Fruit fly (Drosophila melanogaster) whole organism, prepupa: ENCODE data around the gene CG32373.

ENCODE experiments used
- Blimp-1 ChIP-seq: fragments of 200-800 bp; sonication (Bioruptor generic); optimal IDR thresholded peaks from 3 replicates; lab custom pipeline; 2017; ENCODE audit warnings: missing biosample characterization, missing genetic modification characterization, mild to moderate bottlenecking, moderate library complexity, missing genetic modification reagents
- CG10669 ChIP-seq: fragments of 200-800 bp; sonication (Bioruptor generic); optimal IDR thresholded peaks from 3 replicates; lab custom pipeline; 2018; ENCODE audit warnings: missing biosample characterization, mild to moderate bottlenecking, missing genetic modification characterization, moderate library complexity
- CG3032 ChIP-seq: fragments of 200-800 bp; optimal IDR thresholded peaks from 2 replicates; lab custom pipeline; 2019; ENCODE audit warnings: missing biosample characterization, mild to moderate bottlenecking, missing genetic modification characterization, moderate library complexity
- CG34406 ChIP-seq: fragments of 200-800 bp; sonication (Bioruptor generic); optimal IDR thresholded peaks from 3 replicates; lab custom pipeline; 2016; ENCODE audit warnings: missing biosample characterization, missing genetic modification characterization
- Hr39 ChIP-seq: fragments of 200-800 bp; sonication (Bioruptor generic); optimal IDR thresholded peaks from 2 replicates; lab custom pipeline; 2016; ENCODE audit warnings: missing biosample characterization, missing genetic modification characterization
- Lpt ChIP-seq: fragments of 200-800 bp; sonication (Bioruptor generic); optimal IDR thresholded peaks from 3 replicates; lab custom pipeline; 2016; ENCODE audit warnings: missing biosample characterization, missing genetic modification characterization
- acj6 ChIP-seq: fragments of 200-800 bp; sonication (Bioruptor generic); optimal IDR thresholded peaks from 3 replicates; lab custom pipeline; 2016; ENCODE audit warnings: missing biosample characterization, missing genetic modification characterization
- dsx ChIP-seq: fragments of 200-800 bp; optimal IDR thresholded peaks from 3 replicates; lab custom pipeline; 2019; ENCODE audit warnings: missing biosample characterization, mild to moderate bottlenecking, missing genetic modification characterization, moderate library complexity; ENCODE audit not compliant: poor library complexity, severe bottlenecking
- eg ChIP-seq: fragments of 200-800 bp; sonication (Bioruptor generic); IDR thresholded peaks from 3 replicates; pipeline ENCODE4 v1.3.6; 2022; ENCODE audit warnings: missing biosample characterization, missing genetic modification characterization
- esn ChIP-seq: fragments of 200-800 bp; sonication (Bioruptor generic); optimal IDR thresholded peaks from 2 replicates; lab custom pipeline; 2016; ENCODE audit warnings: missing biosample characterization, mild to moderate bottlenecking, missing genetic modification characterization, moderate library complexity

- TF ChIP-seq Hr39 (GFP tag; lab: Kevin White, UChicago) (no peak), CG3032 (no peak), acj6 (GFP tag; lab: Kevin White, UChicago) (no peak), Lpt (GFP tag; lab: Kevin White, UChicago) (no peak), dsx (GFP tag; lab: Kevin White, UChicago) (no peak), CG10669 (no peak), Blimp-1 (no peak), esn (peak; percentile 13), eg (GFP tag; lab: Robert Waterston, UW) (no peak), CG34406 (no peak)
Measured at dm6 chr3L:7726285-7726684, 75.9 kb downstream of the CG32373 start, which contains the start of gene CG7457.
